Fruit fly (Drosophila melanogaster) whole organism, embryonic: ENCODE data around the gene Rpn11.

ENCODE experiments used
- BtbVII ChIP-seq: fragments of 200-800 bp; sonication (Bioruptor generic); optimal IDR thresholded peaks from 3 replicates; lab custom pipeline; 2017; ENCODE audit warnings: missing biosample characterization, mild to moderate bottlenecking, missing genetic modification characterization
- CG10654 ChIP-seq: fragments of 200-800 bp; sonication (Bioruptor generic); optimal IDR thresholded peaks from 2 replicates; lab custom pipeline; 2016; ENCODE audit warnings: missing biosample characterization, missing genetic modification characterization
- CG11696 ChIP-seq: fragments of 200-800 bp; sonication (Bioruptor generic); IDR thresholded peaks from 2 replicates; pipeline ENCODE4 v1.3.6; 2022; ENCODE audit warnings: missing biosample characterization, missing genetic modification characterization
- CG12769 ChIP-seq: fragments of 200-800 bp; sonication (Bioruptor generic); optimal IDR thresholded peaks from 2 replicates; lab custom pipeline; 2019; ENCODE audit warnings: missing biosample characterization, mild to moderate bottlenecking, missing genetic modification characterization, moderate library complexity
- CG13424 ChIP-seq: fragments of 200-800 bp; sonication (Bioruptor generic); optimal IDR thresholded peaks from 2 replicates; lab custom pipeline; 2019; ENCODE audit warnings: missing biosample characterization, mild to moderate bottlenecking, missing genetic modification characterization, moderate library complexity
- CG14050 ChIP-seq: fragments of 200-800 bp; sonication (Bioruptor generic); IDR thresholded peaks from 3 replicates; pipeline ENCODE4 v1.3.6; 2022; ENCODE audit warnings: missing biosample characterization, missing genetic modification characterization
- CG14860 ChIP-seq: fragments of 200-800 bp; sonication (Bioruptor generic); IDR thresholded peaks from 3 replicates; pipeline ENCODE4 v1.3.6; 2022; ENCODE audit warnings: missing biosample characterization, missing genetic modification characterization; ENCODE audit not compliant: partially characterized antibody
- CG14965 ChIP-seq: fragments of 200-800 bp; sonication (Bioruptor generic); optimal IDR thresholded peaks from 2 replicates; lab custom pipeline; 2016; ENCODE audit warnings: missing biosample characterization, missing genetic modification characterization, borderline replicate concordance
- CG15011 ChIP-seq: fragments of 200-800 bp; sonication (Bioruptor generic); optimal IDR thresholded peaks from 3 replicates; lab custom pipeline; 2018; ENCODE audit warnings: missing biosample characterization, mild to moderate bottlenecking, missing genetic modification characterization
- CG17612 ChIP-seq: fragments of 200-800 bp; sonication (Bioruptor generic); IDR thresholded peaks from 2 replicates; pipeline ENCODE4 v1.3.6; 2022; ENCODE audit warnings: missing biosample characterization, missing genetic modification characterization
- CG31224 ChIP-seq: fragments of 200-800 bp; sonication (Bioruptor generic); IDR thresholded peaks from 2 replicates; pipeline ENCODE4 v1.3.6; 2022; ENCODE audit warnings: missing biosample characterization, missing genetic modification characterization
- CG3281 ChIP-seq: fragments of 200-800 bp; sonication (Bioruptor generic); optimal IDR thresholded peaks from 3 replicates; lab custom pipeline; 2017; ENCODE audit warnings: missing biosample characterization, mild to moderate bottlenecking, missing genetic modification characterization
- CG42726 ChIP-seq: fragments of 200-800 bp; sonication (Bioruptor generic); IDR thresholded peaks from 2 replicates; pipeline ENCODE4 v1.3.6; 2022; ENCODE audit warnings: missing biosample characterization, missing genetic modification characterization; ENCODE audit not compliant: partially characterized antibody
- CG5180 ChIP-seq: fragments of 200-800 bp; sonication (Bioruptor generic); optimal IDR thresholded peaks from 3 replicates; lab custom pipeline; 2017; ENCODE audit warnings: missing biosample characterization, missing genetic modification characterization, mild to moderate bottlenecking, moderate library complexity, missing genetic modification reagents
- CG6272 ChIP-seq: fragments of 200-800 bp; sonication (Bioruptor generic); IDR thresholded peaks from 2 replicates; pipeline ENCODE4 v1.3.6; 2022; ENCODE audit warnings: missing biosample characterization, missing genetic modification characterization
- CG6765 ChIP-seq: fragments of 200-800 bp; sonication (Bioruptor generic); optimal IDR thresholded peaks from 3 replicates; lab custom pipeline; 2017; ENCODE audit warnings: missing biosample characterization, mild to moderate bottlenecking, missing genetic modification characterization
- CG7745 ChIP-seq: fragments of 200-800 bp; sonication (Bioruptor generic); optimal IDR thresholded peaks from 2 replicates; lab custom pipeline; 2018; ENCODE audit warnings: missing biosample characterization, mild to moderate bottlenecking, missing genetic modification characterization, moderate library complexity
- CG8281 ChIP-seq: fragments of 200-800 bp; sonication (Bioruptor generic); optimal IDR thresholded peaks from 2 replicates; lab custom pipeline; 2018; ENCODE audit warnings: missing biosample characterization, mild to moderate bottlenecking, missing genetic modification characterization, moderate library complexity
- CG8478 ChIP-seq: fragments of >200 bp; optimal IDR thresholded peaks from 2 replicates; lab custom pipeline; 2018
- Deaf1 ChIP-seq: fragments of 200-800 bp; optimal IDR thresholded peaks from 3 replicates; lab custom pipeline; 2019; ENCODE audit warnings: missing biosample characterization, mild to moderate bottlenecking, missing genetic modification characterization, moderate library complexity
- E2f2 ChIP-seq: fragments of 200-800 bp; sonication (Bioruptor generic); IDR thresholded peaks from 2 replicates; pipeline ENCODE4 v1.3.6; 2022; ENCODE audit warnings: missing biosample characterization, missing genetic modification characterization
- GATAe ChIP-seq: fragments of 200-800 bp; sonication (Bioruptor generic); conservative IDR thresholded peaks from 2 replicates; pipeline ENCODE4 v1.3.6; 2022; ENCODE audit warnings: missing biosample characterization, missing genetic modification characterization
- Opbp ChIP-seq: fragments of 200-800 bp; sonication (Bioruptor generic); IDR thresholded peaks from 3 replicates; pipeline ENCODE4 v1.3.6; 2022; ENCODE audit warnings: missing biosample characterization, missing genetic modification characterization; ENCODE audit not compliant: partially characterized antibody
- Ravus ChIP-seq: fragments of 200-800 bp; sonication (Bioruptor generic); IDR thresholded peaks from 2 replicates; pipeline ENCODE4 v1.3.6; 2022; ENCODE audit warnings: missing biosample characterization, missing genetic modification characterization
- Sox100B ChIP-seq: fragments of 200-800 bp; sonication (Bioruptor generic); optimal IDR thresholded peaks from 3 replicates; lab custom pipeline; 2018; ENCODE audit warnings: missing biosample characterization, mild to moderate bottlenecking, missing genetic modification characterization
- ato ChIP-seq: fragments of 200-800 bp; sonication (Bioruptor generic); IDR thresholded peaks from 2 replicates; pipeline ENCODE4 v1.3.6; 2022; ENCODE audit warnings: missing biosample characterization, missing genetic modification characterization; ENCODE audit not compliant: partially characterized antibody
- br ChIP-seq: fragments of >200 bp; optimal IDR thresholded peaks from 2 replicates; lab custom pipeline; 2017
- cg ChIP-seq: fragments of 200-800 bp; sonication (Bioruptor generic); optimal IDR thresholded peaks from 3 replicates; lab custom pipeline; 2019; ENCODE audit warnings: missing biosample characterization, mild to moderate bottlenecking, missing genetic modification characterization, moderate library complexity
- dimm ChIP-seq: fragments of 200-800 bp; sonication (Bioruptor generic); IDR thresholded peaks from 2 replicates; pipeline ENCODE4 v1.3.6; 2022; ENCODE audit warnings: missing biosample characterization, missing genetic modification characterization
- emc ChIP-seq: fragments of 200-800 bp; sonication (Bioruptor generic); optimal IDR thresholded peaks from 2 replicates; lab custom pipeline; 2016; ENCODE audit warnings: missing biosample characterization, missing genetic modification characterization
- ewg ChIP-seq: fragments of 200-800 bp; sonication (Bioruptor generic); optimal IDR thresholded peaks from 3 replicates; lab custom pipeline; 2017; ENCODE audit warnings: mild to moderate bottlenecking, missing biosample characterization, missing genetic modification reagents, missing genetic modification characterization
- inv ChIP-seq: fragments of 200-800 bp; sonication (Bioruptor generic); IDR thresholded peaks from 2 replicates; pipeline ENCODE4 v1.3.6; 2022; ENCODE audit warnings: missing biosample characterization, missing genetic modification characterization; ENCODE audit not compliant: partially characterized antibody
- knrl ChIP-seq: fragments of 200-800 bp; sonication (Bioruptor generic); IDR thresholded peaks from 3 replicates; pipeline ENCODE4 v1.3.6; 2022; ENCODE audit warnings: missing biosample characterization, missing genetic modification characterization; ENCODE audit not compliant: partially characterized antibody
- maf-S ChIP-seq: fragments of 200-800 bp; sonication (Bioruptor generic); optimal IDR thresholded peaks from 2 replicates; lab custom pipeline; 2016; ENCODE audit warnings: missing biosample characterization, missing genetic modification characterization
- mirr ChIP-seq: fragments of 200-800 bp; sonication (Bioruptor generic); optimal IDR thresholded peaks from 3 replicates; lab custom pipeline; 2018; ENCODE audit warnings: missing biosample characterization, mild to moderate bottlenecking, missing genetic modification characterization
- nerfin-2 ChIP-seq: fragments of 200-800 bp; sonication (Bioruptor generic); IDR thresholded peaks from 2 replicates; pipeline ENCODE4 v1.3.6; 2022; ENCODE audit warnings: missing biosample characterization, missing genetic modification characterization; ENCODE audit not compliant: partially characterized antibody
- onecut ChIP-seq: fragments of 200-800 bp; sonication (Bioruptor generic); IDR thresholded peaks from 2 replicates; pipeline ENCODE4 v1.3.6; 2022; ENCODE audit warnings: missing biosample characterization, missing genetic modification characterization
- p53 ChIP-seq: fragments of 200-800 bp; sonication (Bioruptor generic); optimal IDR thresholded peaks from 2 replicates; lab custom pipeline; 2016; ENCODE audit warnings: missing biosample characterization, missing genetic modification characterization
- pan ChIP-seq, 4 experiments: fragments of >200 bp in 3 of 4; fragments of 200-800 bp in 1 of 4; sonication (Bioruptor generic) in 1 of 4; optimal IDR thresholded peaks in 3 of 4; IDR thresholded peaks in 1 of 4; 2 replicates each; pipeline versions ENCODE4 v1.3.6 to Lab custom; 2017 to 2022; ENCODE audit warnings: missing biosample characterization in 2 of 4, missing genetic modification characterization in 2 of 4, mixed read lengths in 1 of 4
- pnt ChIP-seq: fragments of 200-800 bp; sonication (Bioruptor generic); optimal IDR thresholded peaks from 3 replicates; lab custom pipeline; 2016; ENCODE audit warnings: missing biosample characterization, missing genetic modification characterization
- prd ChIP-seq, 3 experiments: fragments of >200 bp in 2 of 3; fragments of 200-800 bp in 1 of 3; sonication (Bioruptor generic) in 1 of 3; optimal IDR thresholded peaks in 2 of 3; IDR thresholded peaks in 1 of 3; 2 replicates in 2 of 3; 3 replicates in 1 of 3; pipeline versions ENCODE4 v1.3.6 to Lab custom; 2017 to 2022; ENCODE audit warnings: missing biosample characterization in 1 of 3, missing genetic modification characterization in 1 of 3
- ranshi ChIP-seq: fragments of 200-800 bp; sonication (Bioruptor generic); IDR thresholded peaks from 2 replicates; pipeline ENCODE4 v1.3.6; 2022; ENCODE audit warnings: missing biosample characterization, missing genetic modification characterization
- salm ChIP-seq: fragments of 200-800 bp; sonication (Bioruptor generic); optimal IDR thresholded peaks from 2 replicates; lab custom pipeline; 2018; ENCODE audit warnings: missing biosample characterization, mild to moderate bottlenecking, missing genetic modification characterization
- sens ChIP-seq: fragments of 200-800 bp; sonication (Bioruptor generic); peaks from one replicate; lab custom pipeline; 2016; ENCODE audit warnings: missing biosample characterization, missing genetic modification characterization
- shn ChIP-seq: fragments of 200-800 bp; sonication (Bioruptor generic); optimal IDR thresholded peaks from 3 replicates; lab custom pipeline; 2016; ENCODE audit warnings: missing biosample characterization, missing genetic modification characterization
- stwl ChIP-seq: fragments of 200-800 bp; sonication (Bioruptor generic); optimal IDR thresholded peaks from 3 replicates; lab custom pipeline; 2018; ENCODE audit warnings: missing biosample characterization, mild to moderate bottlenecking, missing genetic modification characterization, moderate library complexity
- trh ChIP-seq: fragments of 200-800 bp; sonication (Bioruptor generic); optimal IDR thresholded peaks from 2 replicates; lab custom pipeline; 2016; ENCODE audit warnings: missing biosample characterization, missing genetic modification characterization
- wdn ChIP-seq: fragments of 200-800 bp; sonication (Bioruptor generic); IDR thresholded peaks from 2 replicates; pipeline ENCODE4 v1.3.6; 2022; ENCODE audit warnings: missing biosample characterization, missing genetic modification characterization
- yki ChIP-seq: fragments of >200 bp; optimal IDR thresholded peaks from 3 replicates; lab custom pipeline; 2018
- zf30C ChIP-seq: fragments of 200-800 bp; sonication (Bioruptor generic); optimal IDR thresholded peaks from 3 replicates; lab custom pipeline; 2018; ENCODE audit warnings: missing biosample characterization, mild to moderate bottlenecking, missing genetic modification characterization

The Rpn11 gene

DNA sequence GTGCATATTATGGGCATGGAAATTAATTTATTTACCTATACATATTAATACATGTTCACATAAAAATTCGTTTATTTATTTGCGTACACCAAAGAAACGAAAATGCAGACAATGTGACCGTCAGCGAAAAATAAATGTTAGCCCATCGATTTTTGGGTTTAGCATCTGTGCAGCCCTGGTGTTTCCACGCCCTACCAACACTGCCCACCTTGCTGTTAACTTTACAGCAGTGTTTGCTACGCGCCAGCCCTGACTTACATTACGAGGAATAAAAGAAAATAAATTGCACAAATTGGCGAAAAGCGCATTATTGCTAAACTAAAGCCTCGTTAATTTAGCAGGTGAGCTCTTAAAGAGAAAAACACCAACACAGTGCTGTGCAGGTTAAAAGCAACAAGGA lies 16.5 kb downstream of the Rpn11 start, which contains the start of the genes CG33995, CG44000 and CG44001 (continued):
- TF ChIP-seq br (lab: Kevin White, UChicago), result no peak
- TF ChIP-seq CG31224 (GFP tag; lab: Robert Waterston, UW), result no peak
- TF ChIP-seq CG13424 (tag; lab: Kevin White, UChicago), result peak; percentile 17
- no peak for TF ChIP-seq ato (GFP tag; lab: Robert Waterston, UW)
- TF ChIP-seq wdn, result no peak
- peak; percentile 14 for TF ChIP-seq maf-S (GFP tag; lab: Kevin White, UChicago)
- no peak for TF ChIP-seq zf30C
- no peak for TF ChIP-seq inv
- 0 out of 2 replicates have a peak, but pooled peaks have one; percentile 12 for TF ChIP-seq ranshi (GFP tag; lab: Robert Waterston, UW)
- peak; percentile 98 for TF ChIP-seq onecut (GFP tag; lab: Robert Waterston, UW)
- TF ChIP-seq nerfin-2 (GFP tag; lab: Robert Waterston, UW), result no peak
- no peak for TF ChIP-seq yki (lab: Kevin White, UChicago)
- peak; percentile 94 for TF ChIP-seq stwl
- no peak for TF ChIP-seq GATAe (GFP tag; lab: Robert Waterston, UW)
- peak; percentile 51 for TF ChIP-seq mirr (GFP tag; lab: Kevin White, UChicago)
- peak; percentile 52 for TF ChIP-seq shn (GFP tag; lab: Kevin White, UChicago)
- TF ChIP-seq emc (GFP tag; lab: Kevin White, UChicago), result peak; percentile 4
- no peak for TF ChIP-seq salm
- TF ChIP-seq Opbp (GFP tag; lab: Robert Waterston, UW), result peak; percentile 80
- TF ChIP-seq CG12769 (tag; lab: Kevin White, UChicago), result peak; percentile 61
- TF ChIP-seq pan (optimal IDR thresholded peaks at IDR 0.05; lab: Kevin White, UChicago), result no peak
- peak in 1 of 2 experiments; percentile 22 for TF ChIP-seq pan (GFP tag; optimal IDR thresholded peaks at IDR 0.05 in 1 of 2, IDR thresholded peaks at IDR 0.05 in 1 of 2)
- TF ChIP-seq prd (optimal IDR thresholded peaks at IDR 0.05; lab: Kevin White, UChicago), result no peak
- peak; percentile 40; the same call in 1 of the 3 replicates for TF ChIP-seq prd (GFP tag; IDR thresholded peaks at IDR 0.05; lab: Robert Waterston, UW)
- TF ChIP-seq ewg (GFP tag; lab: Kevin White, UChicago), result peak; percentile 30
- TF ChIP-seq CG14050 (GFP tag; lab: Robert Waterston, UW), result no peak
- TF ChIP-seq pnt, result peak; percentile 28
- TF ChIP-seq E2f2 (GFP tag; lab: Robert Waterston, UW), result peak; percentile 74
- peak; percentile 17 for TF ChIP-seq Deaf1 (tag; lab: Kevin White, UChicago)
- no peak for TF ChIP-seq CG8478
- TF ChIP-seq CG42726, result no peak
- 0 out of 3 replicates have a peak, but pooled peaks have one; percentile 20 for TF ChIP-seq CG14860
- TF ChIP-seq CG14965, result no peak
- peak; percentile 93 for TF ChIP-seq sens (GFP tag; lab: Kevin White, UChicago)
- TF ChIP-seq BtbVII, result no peak
- no peak for TF ChIP-seq CG7745 (tag; lab: Kevin White, UChicago)
- TF ChIP-seq CG5180, result no peak
- peak; percentile 23 for TF ChIP-seq p53 (GFP tag; lab: Kevin White, UChicago)
- no peak for TF ChIP-seq dimm
- no peak for TF ChIP-seq Ravus (GFP tag; lab: Robert Waterston, UW)
- no peak for TF ChIP-seq CG6765 (GFP tag; lab: Kevin White, UChicago)
- no peak for TF ChIP-seq CG17612 (GFP tag; lab: Robert Waterston, UW)
- TF ChIP-seq CG11696 (GFP tag; lab: Robert Waterston, UW), result no peak
- peak; percentile 69 for TF ChIP-seq CG3281 (GFP tag; lab: Kevin White, UChicago)
- TF ChIP-seq cg (GFP tag; lab: Kevin White, UChicago), result no peak
- no peak for TF ChIP-seq CG6272 (GFP tag; lab: Robert Waterston, UW)
- TF ChIP-seq CG15011 (GFP tag; lab: Kevin White, UChicago), result no peak
- TF ChIP-seq CG10654 (GFP tag; lab: Kevin White, UChicago), result peak; percentile 45
- TF ChIP-seq trh (GFP tag; lab: Kevin White, UChicago), result no peak
- TF ChIP-seq CG8281 (tag; lab: Kevin White, UChicago), result no peak
- TF ChIP-seq Sox100B (GFP tag; lab: Kevin White, UChicago), result no peak
- TF ChIP-seq knrl (GFP tag; lab: Robert Waterston, UW), result peak; percentile 10; the same call in 1 of the 3 replicates
